Worm (Caenorhabditis elegans) whole organism, late embryonic: ENCODE results near the gene orai-1.

Source experiments
- C38D4.7 ChIP-seq: fragments of 200-800 bp; sonication (Bioruptor generic); optimal IDR thresholded peaks from 2 replicates; lab custom pipeline; 2018; ENCODE audit warnings: mild to moderate bottlenecking, missing genetic modification characterization, moderate library complexity, missing compliant biosample characterization
- F13H6.1 ChIP-seq: sonication (generic microtip); optimal IDR thresholded peaks from 2 replicates; lab custom pipeline; 2016; ENCODE audit warnings: missing genetic modification characterization, missing compliant biosample characterization
- K09A11.1 ChIP-seq: sonication (generic microtip); optimal IDR thresholded peaks from 2 replicates; lab custom pipeline; 2017; ENCODE audit warnings: antibody characterized with exemption, mild to moderate bottlenecking, missing genetic modification characterization, missing compliant biosample characterization; ENCODE audit not compliant: insufficient read depth
- ama-1 ChIP-seq: fragments of 150-350 bp; optimal IDR thresholded peaks from 2 replicates; lab custom pipeline; 2014
- ceh-18 ChIP-seq: sonication (generic microtip); optimal IDR thresholded peaks from 2 replicates; lab custom pipeline; 2016; ENCODE audit warnings: missing genetic modification characterization, missing compliant biosample characterization
- ceh-19 ChIP-seq: fragments of 200-800 bp; sonication (Bioruptor generic); optimal IDR thresholded peaks from 2 replicates; lab custom pipeline; 2018; ENCODE audit warnings: mild to moderate bottlenecking, missing genetic modification characterization, missing compliant biosample characterization
- ceh-2 ChIP-seq: sonication (generic microtip); optimal IDR thresholded peaks from 2 replicates; lab custom pipeline; 2016; ENCODE audit warnings: missing genotype, missing genetic modification characterization, missing compliant biosample characterization
- ceh-24 ChIP-seq: sonication (generic microtip); optimal IDR thresholded peaks from 2 replicates; lab custom pipeline; 2016; ENCODE audit warnings: mild to moderate bottlenecking, missing genetic modification characterization, missing compliant biosample characterization
- ceh-30 ChIP-seq: fragments of 150-350 bp; optimal IDR thresholded peaks from 2 replicates; lab custom pipeline; 2014; ENCODE audit warnings: missing biosample characterization, missing genetic modification characterization
- ceh-31 ChIP-seq: sonication (generic microtip); optimal IDR thresholded peaks from 2 replicates; lab custom pipeline; 2016; ENCODE audit warnings: missing genetic modification characterization, missing compliant biosample characterization
- ceh-34 ChIP-seq: sonication (generic microtip); optimal IDR thresholded peaks from 2 replicates; lab custom pipeline; 2016; ENCODE audit warnings: mild to moderate bottlenecking, missing genetic modification characterization, missing compliant biosample characterization
- ceh-45 ChIP-seq: fragments of 200-800 bp; sonication (Bioruptor generic); IDR thresholded peaks from 2 replicates; pipeline ENCODE4 v1.3.6; 2022; ENCODE audit warnings: missing genetic modification reagents, missing genetic modification characterization, missing compliant biosample characterization
- ceh-48 ChIP-seq: sonication (generic microtip); optimal IDR thresholded peaks from 2 replicates; lab custom pipeline; 2016; ENCODE audit warnings: missing genetic modification characterization, inconsistent platforms, missing compliant biosample characterization
- ceh-6 ChIP-seq: fragments of 200-800 bp; sonication (Bioruptor generic); optimal IDR thresholded peaks from 2 replicates; lab custom pipeline; 2018; ENCODE audit warnings: mild to moderate bottlenecking, missing genetic modification characterization, missing compliant biosample characterization
- ceh-9 ChIP-seq: sonication (generic microtip); optimal IDR thresholded peaks from 2 replicates; lab custom pipeline; 2016; ENCODE audit warnings: mild to moderate bottlenecking, missing genetic modification characterization, inconsistent platforms, missing compliant biosample characterization
- dmd-4 ChIP-seq: sonication (generic microtip); optimal IDR thresholded peaks from 2 replicates; lab custom pipeline; 2016; ENCODE audit warnings: borderline replicate concordance, missing genetic modification characterization, missing compliant biosample characterization
- dve-1 ChIP-seq: sonication (generic microtip); optimal IDR thresholded peaks from 2 replicates; lab custom pipeline; 2017; ENCODE audit warnings: antibody characterized with exemption, mild to moderate bottlenecking, missing genetic modification characterization, missing compliant biosample characterization
- elt-2 ChIP-seq: sonication (generic microtip); optimal IDR thresholded peaks from 2 replicates; lab custom pipeline; 2016; ENCODE audit warnings: missing genetic modification reagents, missing genetic modification characterization, missing compliant biosample characterization
- elt-4 ChIP-seq: sonication (generic microtip); optimal IDR thresholded peaks from 2 replicates; lab custom pipeline; 2016; ENCODE audit warnings: missing genetic modification characterization, missing compliant biosample characterization
- ets-4 ChIP-seq: sonication (generic microtip); optimal IDR thresholded peaks from 2 replicates; lab custom pipeline; 2016; ENCODE audit warnings: missing genetic modification characterization, missing compliant biosample characterization
- eyg-1 ChIP-seq: sonication (generic microtip); optimal IDR thresholded peaks from 2 replicates; lab custom pipeline; 2016; ENCODE audit warnings: missing genotype, missing genetic modification characterization, missing compliant biosample characterization
- fkh-10 ChIP-seq: fragments of 150-350 bp; optimal IDR thresholded peaks from 2 replicates; lab custom pipeline; 2014; ENCODE audit warnings: missing biosample characterization, missing genetic modification reagents, missing genetic modification characterization
- fkh-6 ChIP-seq: sonication (generic microtip); optimal IDR thresholded peaks from 2 replicates; lab custom pipeline; 2016; ENCODE audit warnings: missing genetic modification characterization, missing compliant biosample characterization
- gmeb-2 ChIP-seq: sonication (generic microtip); optimal IDR thresholded peaks from 2 replicates; lab custom pipeline; 2016; ENCODE audit warnings: missing genetic modification characterization, inconsistent platforms, missing compliant biosample characterization
- hlh-15 ChIP-seq: sonication (generic microtip); optimal IDR thresholded peaks from 2 replicates; lab custom pipeline; 2016; ENCODE audit warnings: missing genetic modification characterization, missing compliant biosample characterization
- hlh-30 ChIP-seq: sonication (generic microtip); optimal IDR thresholded peaks from 2 replicates; lab custom pipeline; 2017; ENCODE audit warnings: antibody characterized with exemption, missing genetic modification characterization, missing compliant biosample characterization; ENCODE audit not compliant: insufficient read depth
- hlh-8 ChIP-seq: sonication (generic microtip); optimal IDR thresholded peaks from 2 replicates; lab custom pipeline; 2016; ENCODE audit warnings: missing genotype, missing genetic modification characterization, missing compliant biosample characterization
- lin-11 ChIP-seq: fragments of 200-800 bp; sonication (Bioruptor generic); optimal IDR thresholded peaks from 2 replicates; lab custom pipeline; 2018; ENCODE audit warnings: mild to moderate bottlenecking, missing genetic modification characterization, missing compliant biosample characterization
- madf-2 ChIP-seq: sonication (generic microtip); optimal IDR thresholded peaks from 2 replicates; lab custom pipeline; 2017; ENCODE audit warnings: missing genetic modification characterization, missing compliant biosample characterization
- mec-3 ChIP-seq: sonication (generic microtip); optimal IDR thresholded peaks from 2 replicates; lab custom pipeline; 2016; ENCODE audit warnings: borderline replicate concordance, missing genetic modification characterization, missing compliant biosample characterization
- nfya-1 ChIP-seq: sonication (generic microtip); optimal IDR thresholded peaks from 2 replicates; lab custom pipeline; 2017; ENCODE audit warnings: missing genetic modification characterization, mild to moderate bottlenecking, missing compliant biosample characterization, antibody characterized with exemption, moderate library complexity
- nhr-11 ChIP-seq: fragments of 150-350 bp; optimal IDR thresholded peaks from 2 replicates; lab custom pipeline; 2014; ENCODE audit warnings: missing biosample characterization, missing genetic modification characterization
- nhr-232 ChIP-seq: sonication (generic microtip); optimal IDR thresholded peaks from 2 replicates; lab custom pipeline; 2016; ENCODE audit warnings: missing genetic modification characterization, missing compliant biosample characterization
- odd-2 ChIP-seq: sonication (generic microtip); optimal IDR thresholded peaks from 2 replicates; lab custom pipeline; 2017; ENCODE audit warnings: antibody characterized with exemption, mild to moderate bottlenecking, missing genetic modification characterization, missing compliant biosample characterization
- pqm-1 ChIP-seq: sonication (generic microtip); optimal IDR thresholded peaks from 2 replicates; lab custom pipeline; 2016; ENCODE audit warnings: missing genetic modification characterization, missing compliant biosample characterization
- pros-1 ChIP-seq: fragments of 150-350 bp; optimal IDR thresholded peaks from 2 replicates; lab custom pipeline; 2014; ENCODE audit warnings: missing biosample characterization, missing genetic modification reagents, missing genetic modification characterization
- ref-2 ChIP-seq: sonication (generic microtip); optimal IDR thresholded peaks from 2 replicates; lab custom pipeline; 2016; ENCODE audit warnings: missing genetic modification characterization, missing compliant biosample characterization
- rnt-1 ChIP-seq: sonication (generic microtip); optimal IDR thresholded peaks from 2 replicates; lab custom pipeline; 2016; ENCODE audit warnings: missing genetic modification characterization, missing compliant biosample characterization
- sox-2 ChIP-seq: fragments of 200-800 bp; sonication (Bioruptor generic); IDR thresholded peaks from 2 replicates; pipeline ENCODE4 v1.3.6; 2022; ENCODE audit warnings: missing genetic modification reagents, missing genetic modification characterization, missing compliant biosample characterization
- sox-4 ChIP-seq: sonication (generic microtip); optimal IDR thresholded peaks from 2 replicates; lab custom pipeline; 2017; ENCODE audit warnings: mild to moderate bottlenecking, missing genetic modification characterization, inconsistent platforms, missing compliant biosample characterization
- tbx-2 ChIP-seq: sonication (generic microtip); optimal IDR thresholded peaks from 2 replicates; lab custom pipeline; 2016; ENCODE audit warnings: missing genetic modification characterization, missing compliant biosample characterization
- ttx-3 ChIP-seq: sonication (generic microtip); optimal IDR thresholded peaks from 2 replicates; lab custom pipeline; 2016; ENCODE audit warnings: missing genetic modification reagents, missing genetic modification characterization, missing compliant biosample characterization
- unc-42 ChIP-seq: sonication (generic microtip); optimal IDR thresholded peaks from 2 replicates; lab custom pipeline; 2016; ENCODE audit warnings: missing genotype, missing genetic modification characterization, missing compliant biosample characterization
- unc-55 ChIP-seq: sonication (generic microtip); optimal IDR thresholded peaks from 2 replicates; lab custom pipeline; 2017; ENCODE audit warnings: missing biosample characterization, missing genetic modification reagents, missing genetic modification characterization
- ztf-16 ChIP-seq: sonication (generic microtip); optimal IDR thresholded peaks from 2 replicates; lab custom pipeline; 2017; ENCODE audit warnings: missing genetic modification characterization, missing compliant biosample characterization

orai-1 gene

ce11 chrIII:623754-624153, 22.8 kb upstream of the orai-1 start:
- TF ChIP-seq nfya-1: peak; percentile 85
- no peak for TF ChIP-seq ceh-19 (GFP tag; lab: Kevin White, UChicago)
- no peak for TF ChIP-seq elt-4 (tag; lab: Kevin White, UChicago)
- TF ChIP-seq ceh-31 (tag; lab: Kevin White, UChicago): peak; percentile 79
- TF ChIP-seq unc-42 (tag; lab: Kevin White, UChicago): peak; percentile 71
- peak; percentile 29 for TF ChIP-seq ceh-30
- peak; percentile 74 for TF ChIP-seq pros-1 (tag; lab: Kevin White, UChicago)
- peak; percentile 17 for TF ChIP-seq ceh-48
- peak; percentile 68 for TF ChIP-seq elt-2
- TF ChIP-seq gmeb-2 (tag; lab: Kevin White, UChicago): no peak
- peak; percentile 36 for TF ChIP-seq K09A11.1 (tag; lab: Kevin White, UChicago)
- no peak for TF ChIP-seq lin-11 (tag; lab: Kevin White, UChicago)
- no peak for TF ChIP-seq ceh-9 (tag; lab: Kevin White, UChicago)
- peak; percentile 32 for TF ChIP-seq hlh-8
- peak; percentile 88 for TF ChIP-seq ceh-18
- TF ChIP-seq ceh-2 (tag; lab: Kevin White, UChicago): peak; percentile 43
- peak; percentile 53 for TF ChIP-seq ets-4 (tag; lab: Kevin White, UChicago)
- peak; percentile 54 for TF ChIP-seq ref-2
- peak; percentile 96 for TF ChIP-seq hlh-30
- TF ChIP-seq F13H6.1 (tag; lab: Kevin White, UChicago): peak; percentile 4
- peak; percentile 62 for TF ChIP-seq tbx-2 (tag; lab: Kevin White, UChicago)
- peak; percentile 48 for TF ChIP-seq pqm-1 (tag; lab: Kevin White, UChicago)
- TF ChIP-seq rnt-1 (tag; lab: Kevin White, UChicago): peak; percentile 49
- peak; percentile 71 for TF ChIP-seq ceh-34
- peak; percentile 96 for TF ChIP-seq unc-55 (GFP tag; lab: Kevin White, UChicago)
- no peak for TF ChIP-seq mec-3
- TF ChIP-seq dve-1 (tag; lab: Kevin White, UChicago): peak; percentile 69
- no peak for TF ChIP-seq fkh-10
- TF ChIP-seq ttx-3 (tag; lab: Kevin White, UChicago): no peak
- TF ChIP-seq, all 69 proteins: peak for 21

ce11 chrIII:626091-626490, 20.5 kb upstream of the orai-1 start:
- TF ChIP-seq unc-42 (tag; lab: Kevin White, UChicago) (no peak), nhr-11 (no peak), fkh-6 (tag; lab: Kevin White, UChicago) (no peak), sox-2 (GFP tag; lab: Robert Waterston, UW) (no peak), pros-1 (tag; lab: Kevin White, UChicago) (no peak), tbx-2 (tag; lab: Kevin White, UChicago) (no peak), eyg-1 (no peak), hlh-15 (tag; lab: Kevin White, UChicago) (no peak), ceh-2 (tag; lab: Kevin White, UChicago) (no peak), madf-2 (tag; lab: Kevin White, UChicago) (no peak), ama-1 (no peak), ceh-6 (GFP tag; lab: Kevin White, UChicago) (no peak)
- TF ChIP-seq, all 69 proteins: peak for 0

ce11 chrIII:627838-628237, 18.7 kb upstream of the orai-1 start, which contains the start of gene T19C3.5:
Gene T19C3.5 (minus strand): TSS chrIII:627938.
- TF ChIP-seq sox-4 (tag; lab: Kevin White, UChicago): no peak
- no peak for TF ChIP-seq ceh-30
- TF ChIP-seq nhr-232 (tag; lab: Kevin White, UChicago): no peak
- TF ChIP-seq hlh-30: no peak
- no peak for TF ChIP-seq C38D4.7 (GFP tag; lab: Kevin White, UChicago)
- TF ChIP-seq madf-2 (tag; lab: Kevin White, UChicago): no peak
- no peak for TF ChIP-seq dmd-4 (tag; lab: Kevin White, UChicago)
- TF ChIP-seq odd-2: no peak
- TF ChIP-seq K09A11.1 (tag; lab: Kevin White, UChicago): no peak
- no peak for TF ChIP-seq ztf-16 (tag; lab: Kevin White, UChicago)
- no peak for TF ChIP-seq gmeb-2 (tag; lab: Kevin White, UChicago)
- no peak for TF ChIP-seq ceh-6 (GFP tag; lab: Kevin White, UChicago)
- TF ChIP-seq elt-4 (tag; lab: Kevin White, UChicago): no peak
- no peak for TF ChIP-seq ceh-24 (tag; lab: Kevin White, UChicago)
- TF ChIP-seq ama-1: no peak
- no peak for TF ChIP-seq ceh-45 (GFP tag; lab: Robert Waterston, UW)
- TF ChIP-seq unc-55 (GFP tag; lab: Kevin White, UChicago): no peak
- no peak for TF ChIP-seq ets-4 (tag; lab: Kevin White, UChicago)
